Worm (Caenorhabditis elegans): ENCODE measurements around the gene ZK632.2.

ZK632.2 gene

ce11 chrIII:9798478-9799157 lies at the start of gene ZK632.2:
ZK632.2 (plus strand) TSS chrIII:9799107.
- TF ChIP-seq ztf-29 (GFP tag; IDR thresholded peaks at IDR 0.05) (no peak), ztf-23 (GFP tag; IDR thresholded peaks at IDR 0.05) (no peak), T22C8.4 (GFP tag; IDR thresholded peaks at IDR 0.05) (no peak), med-1 (GFP tag; optimal IDR thresholded peaks at IDR 0.05; ENCODE audit: insufficient read depth) (no peak), klf-2 (GFP tag; conservative IDR thresholded peaks at IDR 0.05) (no peak), flt-1 (GFP tag; IDR thresholded peaks at IDR 0.05) (no peak)

ce11 chrIII:9751074-9751473 lies 47.8 kb upstream of the ZK632.2 start, which contains the start of gene T05G5.5:
T05G5.5 (minus strand) TSS chrIII:9751432.
- TF ChIP-seq T22C8.4 (GFP tag; IDR thresholded peaks at IDR 0.05), result no peak
- TF ChIP-seq tab-1 (GFP tag; IDR thresholded peaks at IDR 0.05), result no peak
- TF ChIP-seq klf-2 (GFP tag; conservative IDR thresholded peaks at IDR 0.05), result no peak
- TF ChIP-seq med-1 (GFP tag; optimal IDR thresholded peaks at IDR 0.05; ENCODE audit: insufficient read depth), result no peak
- TF ChIP-seq ref-1 (GFP tag; conservative IDR thresholded peaks at IDR 0.05), result no peak
- no peak for TF ChIP-seq flt-1 (GFP tag; IDR thresholded peaks at IDR 0.05)

ce11 chrIII:9752852-9753251 lies 46.1 kb upstream of the ZK632.2 start, which contains the start of gene ech-6:
ech-6 (minus strand) TSS chrIII:9752883.
- TF ChIP-seq ztf-29 (GFP tag; IDR thresholded peaks at IDR 0.05), result no peak
- no peak for TF ChIP-seq ztf-23 (GFP tag; IDR thresholded peaks at IDR 0.05)
- TF ChIP-seq flt-1 (GFP tag; IDR thresholded peaks at IDR 0.05), result no peak
- TF ChIP-seq cog-1 (tag; optimal IDR thresholded peaks at IDR 0.05), result no peak
- TF ChIP-seq klf-2 (GFP tag; conservative IDR thresholded peaks at IDR 0.05), result no peak

- TF ChIP-seq tab-1 (GFP tag; IDR thresholded peaks at IDR 0.05) (no peak), klf-2 (GFP tag; conservative IDR thresholded peaks at IDR 0.05) (no peak), cog-1 (tag; optimal IDR thresholded peaks at IDR 0.05) (no peak), ztf-29 (GFP tag; IDR thresholded peaks at IDR 0.05) (no peak), ref-1 (GFP tag; conservative IDR thresholded peaks at IDR 0.05) (no peak), med-1 (GFP tag; optimal IDR thresholded peaks at IDR 0.05; ENCODE audit: insufficient read depth) (no peak)
Measured at ce11 chrIII:9757414-9757813, 41.5 kb upstream of the ZK632.2 start, which contains the start of gene vps-53. vps-53 (minus strand) TSS chrIII:9757514.

ce11 chrIII:9758848-9759247 lies 40.1 kb upstream of the ZK632.2 start, which contains the start of gene rmd-1:
rmd-1 (plus strand) TSS chrIII:9759094.
- TF ChIP-seq T22C8.4 (GFP tag; IDR thresholded peaks at IDR 0.05) (no peak), flt-1 (GFP tag; IDR thresholded peaks at IDR 0.05) (no peak), ztf-29 (GFP tag; IDR thresholded peaks at IDR 0.05) (no peak), ztf-23 (GFP tag; IDR thresholded peaks at IDR 0.05) (no peak), tab-1 (GFP tag; IDR thresholded peaks at IDR 0.05) (no peak), klf-2 (GFP tag; conservative IDR thresholded peaks at IDR 0.05) (no peak), ref-1 (GFP tag; conservative IDR thresholded peaks at IDR 0.05) (no peak), med-1 (GFP tag; optimal IDR thresholded peaks at IDR 0.05; ENCODE audit: insufficient read depth) (no peak), cog-1 (tag; optimal IDR thresholded peaks at IDR 0.05) (no peak)

ce11 chrIII:9760184-9760583 lies 38.7 kb upstream of the ZK632.2 start:
- TF ChIP-seq med-1 (GFP tag; optimal IDR thresholded peaks at IDR 0.05; ENCODE audit: insufficient read depth) (no peak), tab-1 (GFP tag; IDR thresholded peaks at IDR 0.05) (no peak), klf-2 (GFP tag; conservative IDR thresholded peaks at IDR 0.05) (no peak)

- TF ChIP-seq klf-2 (GFP tag; conservative IDR thresholded peaks at IDR 0.05) (no peak), ref-1 (GFP tag; conservative IDR thresholded peaks at IDR 0.05) (no peak), med-1 (GFP tag; optimal IDR thresholded peaks at IDR 0.05; ENCODE audit: insufficient read depth) (no peak), flt-1 (GFP tag; IDR thresholded peaks at IDR 0.05) (no peak), ztf-29 (GFP tag; IDR thresholded peaks at IDR 0.05) (no peak), tab-1 (GFP tag; IDR thresholded peaks at IDR 0.05) (no peak), T22C8.4 (GFP tag; IDR thresholded peaks at IDR 0.05) (no peak), ztf-23 (GFP tag; IDR thresholded peaks at IDR 0.05) (no peak), cog-1 (tag; optimal IDR thresholded peaks at IDR 0.05) (no peak)
Measured at ce11 chrIII:9762093-9762748, 36.7 kb upstream of the ZK632.2 start, which contains the start of gene gcc-2. gcc-2 (minus strand) TSS chrIII:9762143.

- TF ChIP-seq flt-1 (GFP tag; IDR thresholded peaks at IDR 0.05) (no peak; the same call in 1 of the 2 replicates), ztf-29 (GFP tag; IDR thresholded peaks at IDR 0.05) (no peak), tab-1 (GFP tag; IDR thresholded peaks at IDR 0.05) (0 out of 2 replicates have a peak, but pooled peaks have one; percentile 59), ztf-23 (GFP tag; IDR thresholded peaks at IDR 0.05) (no peak), klf-2 (GFP tag; conservative IDR thresholded peaks at IDR 0.05) (no peak)
Measured at ce11 chrIII:9764718-9765117, 34.2 kb upstream of the ZK632.2 start.

- TF ChIP-seq T22C8.4 (GFP tag; IDR thresholded peaks at IDR 0.05) (peak; percentile 28), cog-1 (tag; optimal IDR thresholded peaks at IDR 0.05) (peak; percentile 97), ztf-23 (GFP tag; IDR thresholded peaks at IDR 0.05) (peak; percentile 83), flt-1 (GFP tag; IDR thresholded peaks at IDR 0.05) (peak; percentile 96), ztf-29 (GFP tag; IDR thresholded peaks at IDR 0.05) (peak; percentile 64), med-1 (GFP tag; optimal IDR thresholded peaks at IDR 0.05; ENCODE audit: insufficient read depth) (no peak), klf-2 (GFP tag; conservative IDR thresholded peaks at IDR 0.05) (peak; percentile 56; the same call in 1 of the 2 replicates), tab-1 (GFP tag; IDR thresholded peaks at IDR 0.05) (peak; percentile 77), ref-1 (GFP tag; conservative IDR thresholded peaks at IDR 0.05) (peak; percentile 60; the same call in 1 of the 2 replicates)
Measured at ce11 chrIII:9765465-9765900, 33.4 kb upstream of the ZK632.2 start.

- TF ChIP-seq ref-1 (GFP tag; conservative IDR thresholded peaks at IDR 0.05) (no peak), klf-2 (GFP tag; conservative IDR thresholded peaks at IDR 0.05) (no peak), ztf-23 (GFP tag; IDR thresholded peaks at IDR 0.05) (peak; percentile 16; the same call in 1 of the 2 replicates), tab-1 (GFP tag; IDR thresholded peaks at IDR 0.05) (no peak), T22C8.4 (GFP tag; IDR thresholded peaks at IDR 0.05) (peak; percentile 88), flt-1 (GFP tag; IDR thresholded peaks at IDR 0.05) (no peak)
Measured at ce11 chrIII:9766175-9766574, 32.7 kb upstream of the ZK632.2 start, which contains the start of gene cbp-1. cbp-1 (plus strand) TSS chrIII:9766509.

All from whole organism, midembryonic.